Worm (Caenorhabditis elegans) whole organism, L1 larva: Measurements from ENCODE around the gene F58E2.3.

Experiments used
- C16A3.4 ChIP-seq: fragments of 150-350 bp; optimal IDR thresholded peaks from 2 replicates; lab custom pipeline; 2014; ENCODE audit warnings: missing biosample characterization, missing genetic modification characterization
- F16B12.6 ChIP-seq: fragments of 150-350 bp; optimal IDR thresholded peaks from 2 replicates; lab custom pipeline; 2014; ENCODE audit warnings: missing biosample characterization, missing genetic modification characterization
- alr-1 ChIP-seq: fragments of 200-800 bp; sonication (Bioruptor generic); optimal IDR thresholded peaks from 2 replicates; lab custom pipeline; 2018; ENCODE audit warnings: borderline replicate concordance, mild to moderate bottlenecking, missing genetic modification characterization, missing compliant biosample characterization
- aly-2 ChIP-seq: fragments of 150-350 bp; optimal IDR thresholded peaks from 2 replicates; lab custom pipeline; 2014; ENCODE audit warnings: missing biosample characterization, missing genetic modification characterization
- blmp-1 ChIP-seq: fragments of 150-350 bp; optimal IDR thresholded peaks from 2 replicates; lab custom pipeline; 2014; ENCODE audit warnings: missing biosample characterization, missing genetic modification characterization
- ceh-63 ChIP-seq: fragments of 200-800 bp; sonication (Bioruptor generic); optimal IDR thresholded peaks from 2 replicates; lab custom pipeline; 2018; ENCODE audit warnings: mild to moderate bottlenecking, missing genetic modification characterization, missing compliant biosample characterization
- ceh-82 ChIP-seq, 3 experiments: fragments of 150-350 bp in 1 of 3; sonication (generic microtip) in 2 of 3; optimal IDR thresholded peaks; 2 replicates each; lab custom pipeline; 2014 to 2017; ENCODE audit warnings: missing biosample characterization in 3 of 3, missing genetic modification characterization in 3 of 3
- ces-1 ChIP-seq: fragments of 150-350 bp; optimal IDR thresholded peaks from 2 replicates; lab custom pipeline; 2014; ENCODE audit warnings: missing biosample characterization, missing genetic modification reagents, missing genetic modification characterization
- dpl-1 ChIP-seq, 3 experiments: fragments of 150-350 bp in 2 of 3; sonication (generic microtip) in 1 of 3; optimal IDR thresholded peaks; 2 replicates each; lab custom pipeline; 2014 to 2017; ENCODE audit warnings: missing biosample characterization in 3 of 3, missing genetic modification characterization in 3 of 3, missing genetic modification reagents in 3 of 3
- efl-1 ChIP-seq, 4 experiments: fragments of 150-350 bp; optimal IDR thresholded peaks in 3 of 4; peaks in 1 of 4; 1 replicate in 1 of 4; 2 replicates in 3 of 4; lab custom pipeline; 2014; ENCODE audit warnings: missing biosample characterization in 2 of 4, missing genetic modification characterization in 2 of 4, missing genetic modification reagents in 2 of 4
- egl-13 ChIP-seq: sonication (generic microtip); optimal IDR thresholded peaks from 2 replicates; lab custom pipeline; 2016; ENCODE audit warnings: missing genotype, missing genetic modification reagents, missing genetic modification characterization, missing compliant biosample characterization
- ets-5 ChIP-seq: fragments of 200-800 bp; sonication (Bioruptor generic); IDR thresholded peaks from 2 replicates; pipeline ENCODE4 v1.3.6; 2022; ENCODE audit warnings: missing genetic modification characterization, missing compliant biosample characterization
- fos-1 ChIP-seq: fragments of 150-350 bp; optimal IDR thresholded peaks from 2 replicates; lab custom pipeline; 2014; ENCODE audit warnings: missing biosample characterization, missing genetic modification characterization
- grh-1 ChIP-seq: fragments of 200-800 bp; sonication (Bioruptor generic); IDR thresholded peaks from 2 replicates; pipeline ENCODE4 v1.3.6; 2022; ENCODE audit warnings: missing genetic modification reagents, missing genetic modification characterization, missing compliant biosample characterization
- hpl-2 ChIP-seq: fragments of 150-350 bp; optimal IDR thresholded peaks from 2 replicates; lab custom pipeline; 2014; ENCODE audit warnings: missing biosample characterization, missing genetic modification reagents, missing genetic modification characterization
- isw-1 ChIP-seq: fragments of 200-800 bp; sonication (Bioruptor generic); IDR thresholded peaks from 2 replicates; pipeline ENCODE4 v1.3.6; 2022; ENCODE audit warnings: missing genetic modification characterization, missing compliant biosample characterization
- lin-14 ChIP-seq: fragments of 200-800 bp; sonication (Bioruptor generic); optimal IDR thresholded peaks from 2 replicates; lab custom pipeline; 2018; ENCODE audit warnings: mild to moderate bottlenecking, missing genetic modification characterization, moderate library complexity, missing compliant biosample characterization
- lin-15B ChIP-seq: fragments of 150-350 bp; sonication (generic microtip); optimal IDR thresholded peaks from 3 replicates; lab custom pipeline; 2014; ENCODE audit warnings: missing biosample characterization, missing genetic modification characterization
- mdl-1 ChIP-seq, 2 experiments: fragments of 150-350 bp; optimal IDR thresholded peaks; 2 replicates each; lab custom pipeline; 2014 to 2017; ENCODE audit warnings: missing biosample characterization in 2 of 2, missing genetic modification characterization in 2 of 2, inconsistent platforms in 1 of 2
- mef-2 ChIP-seq: fragments of 150-350 bp; optimal IDR thresholded peaks from 2 replicates; lab custom pipeline; 2014; ENCODE audit warnings: missing biosample characterization, missing genetic modification characterization
- mep-1 ChIP-seq: fragments of 150-350 bp; optimal IDR thresholded peaks from 2 replicates; lab custom pipeline; 2014; ENCODE audit warnings: missing biosample characterization, missing genetic modification characterization
- nhr-11 ChIP-seq: fragments of 150-350 bp; optimal IDR thresholded peaks from 2 replicates; lab custom pipeline; 2014; ENCODE audit warnings: missing biosample characterization, missing genetic modification characterization
- nhr-19 ChIP-seq: fragments of 200-800 bp; sonication (Bioruptor generic); conservative IDR thresholded peaks from 2 replicates; pipeline ENCODE4 v1.3.6; 2022; ENCODE audit warnings: missing genetic modification characterization, missing compliant biosample characterization
- nhr-20 ChIP-seq: sonication (generic microtip); optimal IDR thresholded peaks from 2 replicates; lab custom pipeline; 2016; ENCODE audit warnings: mild to moderate bottlenecking, missing genetic modification characterization, missing compliant biosample characterization
- nhr-28 ChIP-seq: fragments of 150-350 bp; optimal IDR thresholded peaks from 2 replicates; lab custom pipeline; 2014; ENCODE audit warnings: missing biosample characterization, missing genetic modification characterization
- nhr-71 ChIP-seq: sonication (generic microtip); optimal IDR thresholded peaks from 2 replicates; lab custom pipeline; 2016; ENCODE audit warnings: mild to moderate bottlenecking, missing genetic modification characterization, moderate library complexity, missing compliant biosample characterization
- nhr-76 ChIP-seq: sonication (generic microtip); optimal IDR thresholded peaks from 2 replicates; lab custom pipeline; 2017; ENCODE audit warnings: missing biosample characterization, missing genetic modification characterization
- nhr-84 ChIP-seq: sonication (generic microtip); optimal IDR thresholded peaks from 2 replicates; lab custom pipeline; 2017; ENCODE audit warnings: missing biosample characterization, missing genetic modification characterization
- nhr-85 ChIP-seq: sonication (generic microtip); peaks from one replicate; lab custom pipeline; 2016; ENCODE audit warnings: missing genetic modification characterization, inconsistent platforms, missing compliant biosample characterization
- nhr-90 ChIP-seq: sonication (generic microtip); optimal IDR thresholded peaks from 2 replicates; lab custom pipeline; 2016; ENCODE audit warnings: mild to moderate bottlenecking, missing genetic modification characterization, missing compliant biosample characterization; ENCODE audit not compliant: poor library complexity
- pag-3 ChIP-seq: sonication (generic microtip); optimal IDR thresholded peaks from 2 replicates; lab custom pipeline; 2017; ENCODE audit warnings: missing genetic modification characterization, mild to moderate bottlenecking, missing compliant biosample characterization, antibody characterized with exemption, borderline replicate concordance; ENCODE audit not compliant: insufficient read depth
- pax-3 ChIP-seq: fragments of 200-800 bp; sonication (Bioruptor generic); optimal IDR thresholded peaks from 2 replicates; lab custom pipeline; 2018; ENCODE audit warnings: mild to moderate bottlenecking, missing genetic modification characterization, moderate library complexity, missing compliant biosample characterization
- pqm-1 ChIP-seq: sonication (generic microtip); optimal IDR thresholded peaks from 3 replicates; lab custom pipeline; 2017; ENCODE audit warnings: missing biosample characterization, missing genetic modification characterization
- skn-1 ChIP-seq: fragments of 150-350 bp; optimal IDR thresholded peaks from 2 replicates; lab custom pipeline; 2014; ENCODE audit warnings: missing biosample characterization, missing genetic modification characterization
- snpc-4 ChIP-seq: fragments of 150-350 bp; optimal IDR thresholded peaks from 2 replicates; lab custom pipeline; 2014; ENCODE audit warnings: missing biosample characterization, missing genetic modification characterization
- snu-23 ChIP-seq: sonication (generic microtip); optimal IDR thresholded peaks from 2 replicates; lab custom pipeline; 2016; ENCODE audit warnings: missing genetic modification characterization, missing compliant biosample characterization
- sox-4 ChIP-seq: sonication (generic microtip); optimal IDR thresholded peaks from 2 replicates; lab custom pipeline; 2016; ENCODE audit warnings: missing genetic modification characterization, missing compliant biosample characterization
- swsn-7 ChIP-seq: sonication (generic microtip); optimal IDR thresholded peaks from 2 replicates; lab custom pipeline; 2016; ENCODE audit warnings: missing genetic modification characterization, missing compliant biosample characterization
- unc-130 ChIP-seq: fragments of 150-350 bp; optimal IDR thresholded peaks from 2 replicates; lab custom pipeline; 2017; ENCODE audit warnings: missing biosample characterization, missing genetic modification characterization, inconsistent platforms
- unc-86 ChIP-seq: sonication (generic microtip); optimal IDR thresholded peaks from 2 replicates; lab custom pipeline; 2016; ENCODE audit warnings: missing genetic modification characterization, missing compliant biosample characterization
- xbp-1 ChIP-seq: sonication (generic microtip); optimal IDR thresholded peaks from 2 replicates; lab custom pipeline; 2016; ENCODE audit warnings: missing genetic modification characterization, missing compliant biosample characterization
- ztf-4 ChIP-seq: fragments of 150-350 bp; optimal IDR thresholded peaks from 2 replicates; lab custom pipeline; 2014; ENCODE audit warnings: missing biosample characterization, missing genetic modification characterization

The F58E2.3 gene

ce11 chrIV:3504144-3504543, 36.9 kb downstream of the F58E2.3 start, which contains the start of gene srz-83:
srz-83 (plus strand) TSS chrIV:3504444.
- TF ChIP-seq F16B12.6, result no peak
- no peak for TF ChIP-seq swsn-7
- no peak for TF ChIP-seq ces-1 (GFP tag; lab: Kevin White, UChicago)
- TF ChIP-seq alr-1, result no peak
- TF ChIP-seq, all 84 proteins: peak for 0

ce11 chrIV:3505940-3506339, 38.7 kb downstream of the F58E2.3 start:
- TF ChIP-seq nhr-19 (GFP tag; lab: Robert Waterston, UW) (0 out of 2 replicates have a peak, but pooled peaks have one; percentile 20), efl-1 (optimal IDR thresholded peaks at IDR 0.05; lab: Kevin White, UChicago) (peak in 1 of 2 experiments; percentile 11), efl-1 (GFP tag; optimal IDR thresholded peaks at IDR 0.05 in 1 of 2; lab: Kevin White, UChicago) (peak in 1 of 2 experiments; percentile 61), alr-1 (no peak)

- no peak for TF ChIP-seq ceh-63 (GFP tag; lab: Kevin White, UChicago)
- no peak for TF ChIP-seq pqm-1 (tag; lab: Kevin White, UChicago)
- no peak for TF ChIP-seq unc-130 (tag; lab: Kevin White, UChicago)
- no peak for TF ChIP-seq egl-13
- TF ChIP-seq snpc-4, result no peak
- TF ChIP-seq lin-15B (tag; lab: Kevin White, UChicago), result no peak
- TF ChIP-seq dpl-1 (GFP tag; optimal IDR thresholded peaks at IDR 0.05; lab: Kevin White, UChicago), result peak in 2 of 3 experiments; percentile 1 to 10
- TF ChIP-seq nhr-11, result no peak
- peak in 1 of 2 experiments; percentile 3 for TF ChIP-seq efl-1 (optimal IDR thresholded peaks at IDR 0.05; lab: Kevin White, UChicago)
- peak; percentile 21 to 93 for TF ChIP-seq efl-1 (GFP tag; optimal IDR thresholded peaks at IDR 0.05 in 1 of 2; lab: Kevin White, UChicago)
Observed at ce11 chrIV:3509477-3510063, 42.3 kb downstream of the F58E2.3 start, which contains the start of gene ced-10. ced-10 (minus strand) TSS chrIV:3509527.

DNA sequence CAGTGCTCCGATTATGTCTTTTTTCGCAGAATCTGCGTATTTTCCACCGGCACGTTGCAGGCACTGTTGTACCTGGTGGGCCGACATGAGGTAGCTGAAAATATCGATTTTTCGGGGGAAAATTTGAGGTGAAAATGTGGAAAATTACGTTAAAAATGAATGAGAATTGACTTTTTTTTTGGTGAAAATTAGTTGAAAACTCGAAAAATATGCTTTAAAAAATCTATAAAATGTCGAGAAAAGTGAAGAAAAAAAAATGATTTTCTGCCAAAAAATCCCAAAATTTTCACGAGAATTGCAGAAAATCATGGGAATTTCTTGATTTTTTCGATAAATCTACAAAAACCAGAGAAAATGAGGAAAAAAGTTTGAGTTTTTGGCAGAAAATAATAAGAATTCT, 47.2 kb downstream of the F58E2.3 start, which contains the start of gene tsg-101:
Gene tsg-101, minus strand, starts transcription at position 101 of the 400 bp plus-strand sequence.
- TF ChIP-seq sox-4 (tag; lab: Kevin White, UChicago) (no peak), ztf-4 (tag; lab: Kevin White, UChicago) (no peak), aly-2 (tag; lab: Kevin White, UChicago) (no peak), hpl-2 (GFP tag; lab: Kevin White, UChicago) (no peak), nhr-76 (tag; lab: Kevin White, UChicago) (no peak), pax-3 (tag; lab: Kevin White, UChicago) (no peak), C16A3.4 (tag; lab: Kevin White, UChicago) (no peak), swsn-7 (no peak), nhr-84 (tag; lab: Kevin White, UChicago) (no peak), F16B12.6 (no peak), nhr-28 (tag; lab: Kevin White, UChicago) (no peak), mep-1 (tag; lab: Kevin White, UChicago) (no peak), nhr-20 (no peak), grh-1 (GFP tag; lab: Robert Waterston, UW) (no peak), nhr-85 (tag; lab: Kevin White, UChicago) (no peak), skn-1 (tag; lab: Kevin White, UChicago) (no peak), nhr-90 (tag; lab: Kevin White, UChicago) (no peak), mef-2 (no peak)

DNA sequence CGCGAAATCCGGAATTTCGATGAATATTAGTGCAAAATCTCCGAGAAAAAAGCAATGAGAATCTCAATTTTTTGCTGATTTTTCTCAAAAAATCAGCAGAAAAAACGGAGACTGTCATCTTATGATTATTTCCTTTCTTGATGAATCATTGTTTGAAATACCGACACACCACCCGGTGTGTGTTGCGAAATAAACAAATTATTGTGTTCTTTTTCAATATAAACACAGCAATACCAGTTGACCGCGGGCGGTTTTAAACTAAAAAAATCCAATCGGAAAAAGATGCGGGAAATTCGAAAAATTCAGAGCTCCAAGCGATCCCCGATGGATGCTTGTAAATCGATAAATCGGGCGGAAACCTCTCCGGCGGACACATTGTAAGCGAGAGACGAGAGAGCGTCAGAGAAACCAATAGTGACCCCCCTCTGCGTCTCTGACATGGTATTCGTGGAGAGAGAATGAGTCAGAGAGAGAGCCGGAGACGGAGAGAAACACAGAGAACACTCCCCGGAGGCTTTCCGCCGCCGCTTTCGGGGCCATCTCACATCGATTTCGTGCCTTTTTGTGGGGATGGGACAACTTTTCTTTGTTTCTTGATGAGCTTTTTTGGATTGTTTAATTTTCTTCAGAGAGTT, 48.3 kb downstream of the F58E2.3 start:
- TF ChIP-seq nhr-71 (peak; percentile 66), dpl-1 (GFP tag; optimal IDR thresholded peaks at IDR 0.05; lab: Kevin White, UChicago) (peak; percentile 11 to 50 (median 32)), xbp-1 (tag; lab: Kevin White, UChicago) (peak; percentile 28), ets-5 (GFP tag; lab: Robert Waterston, UW) (no peak), mef-2 (no peak), lin-14 (GFP tag; lab: Kevin White, UChicago) (peak; percentile 87), blmp-1 (tag; lab: Kevin White, UChicago) (peak; percentile 41), pag-3 (tag; lab: Kevin White, UChicago) (no peak), fos-1 (peak; percentile 40), nhr-20 (peak; percentile 42), unc-86 (peak; percentile 25), unc-130 (tag; lab: Kevin White, UChicago) (no peak), nhr-19 (GFP tag; lab: Robert Waterston, UW) (peak; percentile 71), isw-1 (GFP tag; lab: Robert Waterston, UW) (peak; percentile 18), snu-23 (GFP tag; lab: Kevin White, UChicago) (peak; percentile 72), mdl-1 (tag; optimal IDR thresholded peaks at IDR 0.05; lab: Kevin White, UChicago) (peak in 1 of 2 experiments; percentile 4), ceh-82 (tag; optimal IDR thresholded peaks at IDR 0.05; lab: Kevin White, UChicago) (peak; percentile 58 to 83 (median 59)), skn-1 (tag; lab: Kevin White, UChicago) (peak; percentile 90), mep-1 (tag; lab: Kevin White, UChicago) (peak; percentile 25)
